Fruit fly (Drosophila melanogaster) whole organism, embryonic: ENCODE data around the gene MED4.

Experiments used
- CG10274 ChIP-seq: fragments of 200-800 bp; sonication (Bioruptor generic); optimal IDR thresholded peaks from 3 replicates; lab custom pipeline; 2017; ENCODE audit warnings: missing biosample characterization, mild to moderate bottlenecking, missing genetic modification characterization
- CG10543 ChIP-seq: fragments of 200-800 bp; sonication (Bioruptor generic); optimal IDR thresholded peaks from 3 replicates; lab custom pipeline; 2017; ENCODE audit warnings: missing biosample characterization, mild to moderate bottlenecking, missing genetic modification characterization, moderate library complexity
- CG11085 ChIP-seq: fragments of 200-800 bp; sonication (Bioruptor generic); IDR thresholded peaks from 2 replicates; pipeline ENCODE4 v1.3.6; 2022; ENCODE audit warnings: missing biosample characterization, missing genetic modification characterization
- CG11398 ChIP-seq: fragments of 200-800 bp; sonication (Bioruptor generic); optimal IDR thresholded peaks from 2 replicates; lab custom pipeline; 2016; ENCODE audit warnings: missing biosample characterization, missing genetic modification characterization
- CG11560 ChIP-seq: fragments of 200-800 bp; sonication (Bioruptor generic); IDR thresholded peaks from 3 replicates; pipeline ENCODE4 v1.3.6; 2022; ENCODE audit warnings: missing biosample characterization, missing genetic modification characterization
- CG1233 ChIP-seq: fragments of 200-800 bp; sonication (Bioruptor generic); optimal IDR thresholded peaks from 4 replicates; lab custom pipeline; 2018; ENCODE audit warnings: missing biosample characterization, mild to moderate bottlenecking, missing genetic modification characterization
- CG12744 ChIP-seq: fragments of 200-800 bp; sonication (Bioruptor generic); optimal IDR thresholded peaks from 2 replicates; lab custom pipeline; 2016; ENCODE audit warnings: missing biosample characterization, missing genetic modification characterization
- CG12942 ChIP-seq: fragments of 200-800 bp; sonication (Bioruptor generic); optimal IDR thresholded peaks from 3 replicates; lab custom pipeline; 2016; ENCODE audit warnings: missing biosample characterization, missing genetic modification characterization
- CG13775 ChIP-seq: fragments of 200-800 bp; sonication (Bioruptor generic); optimal IDR thresholded peaks from 3 replicates; lab custom pipeline; 2017; ENCODE audit warnings: missing biosample characterization, mild to moderate bottlenecking, missing genetic modification characterization
- CG1647 ChIP-seq: fragments of 200-800 bp; sonication (Bioruptor generic); optimal IDR thresholded peaks from 3 replicates; lab custom pipeline; 2016; ENCODE audit warnings: missing biosample characterization, missing genetic modification characterization
- CG17328 ChIP-seq: fragments of 200-800 bp; sonication (Bioruptor generic); IDR thresholded peaks from 2 replicates; pipeline ENCODE4 v1.3.6; 2022; ENCODE audit warnings: missing biosample characterization, missing genetic modification characterization
- CG17912 ChIP-seq: fragments of 200-800 bp; sonication (Bioruptor generic); optimal IDR thresholded peaks from 2 replicates; lab custom pipeline; 2018; ENCODE audit warnings: missing biosample characterization, mild to moderate bottlenecking, missing genetic modification characterization
- CG18619 ChIP-seq: fragments of 200-800 bp; sonication (Bioruptor generic); optimal IDR thresholded peaks from 3 replicates; lab custom pipeline; 2017; ENCODE audit warnings: missing biosample characterization, mild to moderate bottlenecking, missing genetic modification characterization
- CG32532 ChIP-seq: fragments of 200-800 bp; sonication (Bioruptor generic); IDR thresholded peaks from 2 replicates; pipeline ENCODE4 v1.3.6; 2022; ENCODE audit warnings: missing biosample characterization, missing genetic modification characterization
- CG4328 ChIP-seq: fragments of 200-800 bp; sonication (Bioruptor generic); optimal IDR thresholded peaks from 3 replicates; lab custom pipeline; 2017; ENCODE audit warnings: missing biosample characterization, missing genetic modification reagents, missing genetic modification characterization
- CG6654 ChIP-seq: fragments of 200-800 bp; sonication (Bioruptor generic); optimal IDR thresholded peaks from 2 replicates; lab custom pipeline; 2017; ENCODE audit warnings: missing biosample characterization, mild to moderate bottlenecking, missing genetic modification characterization
- CG6791 ChIP-seq: fragments of 200-800 bp; sonication (Bioruptor generic); IDR thresholded peaks from 3 replicates; pipeline ENCODE4 v1.3.6; 2022; ENCODE audit warnings: missing biosample characterization, missing genetic modification characterization; ENCODE audit not compliant: partially characterized antibody
- CG6854 ChIP-seq: fragments of 200-800 bp; sonication (Bioruptor generic); optimal IDR thresholded peaks from 3 replicates; lab custom pipeline; 2017; ENCODE audit warnings: missing biosample characterization, mild to moderate bottlenecking, missing genetic modification characterization
- Camta ChIP-seq: fragments of 200-800 bp; sonication (Bioruptor generic); optimal IDR thresholded peaks from 2 replicates; lab custom pipeline; 2016; ENCODE audit warnings: missing biosample characterization, missing genetic modification characterization
- CoRest ChIP-seq: fragments of 200-800 bp; sonication (Bioruptor generic); optimal IDR thresholded peaks from 3 replicates; lab custom pipeline; 2018; ENCODE audit warnings: missing biosample characterization, mild to moderate bottlenecking, missing genetic modification characterization, moderate library complexity
- D ChIP-seq, 2 experiments: fragments of 200-800 bp in 1 of 2; fragments of >200 bp in 1 of 2; sonication (Bioruptor generic) in 1 of 2; optimal IDR thresholded peaks; 2 replicates in 1 of 2; 3 replicates in 1 of 2; lab custom pipeline; 2017; ENCODE audit warnings: mild to moderate bottlenecking in 1 of 2, missing biosample characterization in 1 of 2, missing genetic modification characterization in 1 of 2, missing genetic modification reagents in 1 of 2
- Dll ChIP-seq: fragments of 200-800 bp; sonication (Bioruptor generic); IDR thresholded peaks from 4 replicates; pipeline ENCODE4 v1.3.6; 2022; ENCODE audit warnings: missing biosample characterization, missing genetic modification characterization; ENCODE audit not compliant: partially characterized antibody
- E2f1 ChIP-seq: fragments of 200-800 bp; sonication (Bioruptor generic); IDR thresholded peaks from 2 replicates; pipeline ENCODE4 v1.3.6; 2022; ENCODE audit warnings: missing biosample characterization, missing genetic modification characterization
- ERR ChIP-seq: fragments of 200-800 bp; sonication (Bioruptor generic); optimal IDR thresholded peaks from 2 replicates; lab custom pipeline; 2016; ENCODE audit warnings: missing biosample characterization, missing genetic modification characterization
- GATAe ChIP-seq: fragments of 200-800 bp; sonication (Bioruptor generic); conservative IDR thresholded peaks from 2 replicates; pipeline ENCODE4 v1.3.6; 2022; ENCODE audit warnings: missing biosample characterization, missing genetic modification characterization
- Hr3 ChIP-seq: fragments of 200-800 bp; sonication (Bioruptor generic); optimal IDR thresholded peaks from 3 replicates; lab custom pipeline; 2016; ENCODE audit warnings: missing biosample characterization, missing genetic modification characterization
- Hr78 ChIP-seq, 2 experiments: fragments of 200-800 bp in 1 of 2; fragments of >200 bp in 1 of 2; sonication (Bioruptor generic) in 1 of 2; optimal IDR thresholded peaks; 2 replicates each; lab custom pipeline; 2017 to 2019; ENCODE audit warnings: missing biosample characterization in 2 of 2, missing genetic modification characterization in 2 of 2, mild to moderate bottlenecking in 1 of 2, moderate library complexity in 1 of 2
- Kr ChIP-seq: fragments of 200-800 bp; sonication (Bioruptor generic); optimal IDR thresholded peaks from 2 replicates; lab custom pipeline; 2017; ENCODE audit warnings: missing biosample characterization, mild to moderate bottlenecking, missing genetic modification characterization
- NC2α ChIP-seq: fragments of 200-800 bp; sonication (Bioruptor generic); optimal IDR thresholded peaks from 2 replicates; lab custom pipeline; 2016; ENCODE audit warnings: missing biosample characterization, missing genetic modification characterization
- NC2β ChIP-seq: fragments of 200-800 bp; sonication (Bioruptor generic); optimal IDR thresholded peaks from 2 replicates; lab custom pipeline; 2016; ENCODE audit warnings: missing biosample characterization, missing genetic modification characterization
- Nf-YC ChIP-seq: fragments of 200-800 bp; optimal IDR thresholded peaks from 3 replicates; lab custom pipeline; 2019; ENCODE audit warnings: missing biosample characterization, mild to moderate bottlenecking, missing genetic modification characterization, moderate library complexity
- Oaz ChIP-seq: fragments of 200-800 bp; sonication (Bioruptor generic); IDR thresholded peaks from 2 replicates; pipeline ENCODE4 v1.3.6; 2022; ENCODE audit warnings: missing biosample characterization, missing genetic modification characterization
- Poxn ChIP-seq: fragments of 200-800 bp; sonication (Bioruptor generic); IDR thresholded peaks from 2 replicates; pipeline ENCODE4 v1.3.6; 2022; ENCODE audit warnings: missing biosample characterization, missing genetic modification characterization
- Tbp ChIP-seq: fragments of >200 bp; optimal IDR thresholded peaks from 2 replicates; lab custom pipeline; 2018; ENCODE audit warnings: missing biosample characterization, missing genetic modification characterization
- ab ChIP-seq: fragments of 200-800 bp; sonication (Bioruptor generic); optimal IDR thresholded peaks from 2 replicates; lab custom pipeline; 2016; ENCODE audit warnings: missing biosample characterization, missing genetic modification characterization
- ash1 ChIP-seq: fragments of 200-800 bp; sonication (Bioruptor generic); optimal IDR thresholded peaks from 2 replicates; lab custom pipeline; 2018; ENCODE audit warnings: missing biosample characterization, mild to moderate bottlenecking, missing genetic modification characterization
- bcd ChIP-seq: fragments of 200-800 bp; sonication (Bioruptor generic); optimal IDR thresholded peaks from 2 replicates; lab custom pipeline; 2017; ENCODE audit warnings: missing biosample characterization, mild to moderate bottlenecking, missing genetic modification characterization
- bigmax ChIP-seq: fragments of 200-800 bp; sonication (Bioruptor generic); optimal IDR thresholded peaks from 2 replicates; lab custom pipeline; 2018; ENCODE audit warnings: missing biosample characterization, mild to moderate bottlenecking, missing genetic modification characterization
- ci ChIP-seq: fragments of 200-800 bp; sonication (Bioruptor generic); IDR thresholded peaks from 3 replicates; pipeline ENCODE4 v1.3.6; 2022; ENCODE audit warnings: missing biosample characterization, missing genetic modification characterization
- dimm ChIP-seq: fragments of 200-800 bp; sonication (Bioruptor generic); IDR thresholded peaks from 2 replicates; pipeline ENCODE4 v1.3.6; 2022; ENCODE audit warnings: missing biosample characterization, missing genetic modification characterization
- dm ChIP-seq: fragments of 200-800 bp; sonication (Bioruptor generic); optimal IDR thresholded peaks from 3 replicates; lab custom pipeline; 2016; ENCODE audit warnings: missing biosample characterization, missing genetic modification characterization
- dmrt99B ChIP-seq: fragments of 200-800 bp; sonication (Bioruptor generic); optimal IDR thresholded peaks from 2 replicates; lab custom pipeline; 2018; ENCODE audit warnings: missing biosample characterization, mild to moderate bottlenecking, missing genetic modification characterization, moderate library complexity
- fd102C ChIP-seq: fragments of 200-800 bp; sonication (Bioruptor generic); optimal IDR thresholded peaks from 2 replicates; lab custom pipeline; 2018; ENCODE audit warnings: missing biosample characterization, mild to moderate bottlenecking, missing genetic modification characterization, moderate library complexity
- hth ChIP-seq: fragments of >200 bp; optimal IDR thresholded peaks from 2 replicates; lab custom pipeline; 2017; ENCODE audit warnings: inconsistent platforms
- jigr1 ChIP-seq: fragments of 200-800 bp; sonication (Bioruptor generic); IDR thresholded peaks from 3 replicates; pipeline ENCODE4 v1.3.6; 2022; ENCODE audit warnings: missing biosample characterization, missing genetic modification characterization
- lab ChIP-seq: fragments of 200-800 bp; sonication (Bioruptor generic); optimal IDR thresholded peaks from 3 replicates; lab custom pipeline; 2017; ENCODE audit warnings: missing biosample characterization, missing genetic modification characterization, mild to moderate bottlenecking, moderate library complexity, missing genetic modification reagents
- otp ChIP-seq: fragments of 200-800 bp; sonication (Bioruptor generic); IDR thresholded peaks from 3 replicates; pipeline ENCODE4, ENCODE4 v1.3.6; 2022; ENCODE audit warnings: missing biosample characterization, missing genetic modification characterization
- pb ChIP-seq: fragments of 200-800 bp; sonication (Bioruptor generic); optimal IDR thresholded peaks from 3 replicates; lab custom pipeline; 2016; ENCODE audit warnings: missing biosample characterization, missing genetic modification characterization
- slbo ChIP-seq: fragments of 200-800 bp; sonication (Bioruptor generic); IDR thresholded peaks from 2 replicates; pipeline ENCODE4 v1.3.6; 2022; ENCODE audit warnings: missing biosample characterization, missing genetic modification characterization
- stc ChIP-seq: fragments of 200-800 bp; sonication (Bioruptor generic); IDR thresholded peaks from 2 replicates; pipeline ENCODE4 v1.3.6; 2022; ENCODE audit warnings: missing biosample characterization, missing genetic modification characterization
- vvl ChIP-seq: fragments of 200-800 bp; sonication (Bioruptor generic); IDR thresholded peaks from 2 replicates; pipeline ENCODE4 v1.3.6; 2022; ENCODE audit warnings: missing biosample characterization, missing genetic modification characterization

MED4 gene

dm6 chr3L:7250469-7250868, at the start of gene MED4 (continued):
- TF ChIP-seq CG32532 (GFP tag; lab: Robert Waterston, UW) = peak; percentile 90
- TF ChIP-seq CG10543 = peak; percentile 25
- TF ChIP-seq GATAe (GFP tag; lab: Robert Waterston, UW) = no peak
- peak; percentile 70 for TF ChIP-seq bcd (GFP tag; lab: Kevin White, UChicago)
- peak; percentile 72 for TF ChIP-seq E2f1 (GFP tag; lab: Robert Waterston, UW)
- peak; percentile 55 for TF ChIP-seq CG13775 (GFP tag; lab: Kevin White, UChicago)
- TF ChIP-seq CG6654 (GFP tag; lab: Kevin White, UChicago) = peak; percentile 21
- TF ChIP-seq dimm (GFP tag; lab: Robert Waterston, UW) = peak; percentile 54
- TF ChIP-seq CG17912 (GFP tag; lab: Kevin White, UChicago) = no peak
- TF ChIP-seq otp (GFP tag; lab: Robert Waterston, UW) = peak; percentile 59; the same call in 1 of the 3 replicates
- TF ChIP-seq ab (GFP tag; lab: Kevin White, UChicago) = peak; percentile 66
- no peak for TF ChIP-seq Tbp (GFP tag; lab: Kevin White, UChicago)
- TF ChIP-seq Hr3 = peak; percentile 70
- TF ChIP-seq jigr1 (GFP tag; lab: Robert Waterston, UW) = no peak
- TF ChIP-seq Camta (GFP tag; lab: Kevin White, UChicago) = peak; percentile 81
- TF ChIP-seq vvl (GFP tag; lab: Robert Waterston, UW) = peak; percentile 88
- no peak for TF ChIP-seq CG4328 (GFP tag; lab: Kevin White, UChicago)
- peak; percentile 75 for TF ChIP-seq CG11398 (GFP tag; lab: Kevin White, UChicago)
- peak; percentile 75 for TF ChIP-seq pb (GFP tag; lab: Kevin White, UChicago)
- TF ChIP-seq Nf-YC (tag; lab: Kevin White, UChicago) = peak; percentile 49
- peak; percentile 69 for TF ChIP-seq ERR (GFP tag; lab: Kevin White, UChicago)
- peak; percentile 51 for TF ChIP-seq CG1233 (GFP tag; lab: Kevin White, UChicago)
- TF ChIP-seq dmrt99B (tag; lab: Kevin White, UChicago) = no peak
- peak; percentile 88 for TF ChIP-seq dm
- no peak for TF ChIP-seq ash1 (GFP tag; lab: Kevin White, UChicago)
- TF ChIP-seq CG11085 (GFP tag; lab: Robert Waterston, UW) = peak; percentile 79
- peak; percentile 69 for TF ChIP-seq CG12744 (GFP tag; lab: Kevin White, UChicago)
- peak; percentile 91 for TF ChIP-seq slbo (GFP tag; lab: Robert Waterston, UW)
- peak; percentile 73 for TF ChIP-seq CG6854 (GFP tag; lab: Kevin White, UChicago)
- no peak for TF ChIP-seq CG6791 (GFP tag; lab: Robert Waterston, UW)
- TF ChIP-seq NC2α (GFP tag; lab: Kevin White, UChicago) = peak; percentile 76
- no peak for TF ChIP-seq Oaz (GFP tag; lab: Robert Waterston, UW)
- no peak for TF ChIP-seq bigmax (GFP tag; lab: Kevin White, UChicago)
- peak; percentile 75 for TF ChIP-seq stc (GFP tag; lab: Robert Waterston, UW)
- no peak for TF ChIP-seq fd102C (GFP tag; lab: Kevin White, UChicago)
- no peak for TF ChIP-seq Poxn (GFP tag; lab: Robert Waterston, UW)
- peak; percentile 73 for TF ChIP-seq CG17328
- TF ChIP-seq hth (lab: Kevin White, UChicago) = no peak
- TF ChIP-seq ci (GFP tag; lab: Robert Waterston, UW) = peak; percentile 89
- peak; percentile 89 for TF ChIP-seq NC2β
- peak; percentile 21 for TF ChIP-seq CG10274
- no peak for TF ChIP-seq CG11560 (tag; lab: Robert Waterston, UW)
- TF ChIP-seq CoRest (tag; lab: Kevin White, UChicago) = peak; percentile 79
- no peak for TF ChIP-seq D (optimal IDR thresholded peaks at IDR 0.05; lab: Kevin White, UChicago)
- peak; percentile 1 for TF ChIP-seq D (GFP tag; optimal IDR thresholded peaks at IDR 0.05; lab: Kevin White, UChicago)
- peak; percentile 56 for TF ChIP-seq CG1647 (GFP tag; lab: Kevin White, UChicago)
- peak; percentile 83 for TF ChIP-seq CG12942 (GFP tag; lab: Kevin White, UChicago)
- peak; percentile 19; the same call in 1 of the 4 replicates for TF ChIP-seq Dll
- no peak for TF ChIP-seq Kr
- peak; percentile 50 for TF ChIP-seq CG18619 (GFP tag; lab: Kevin White, UChicago)
- TF ChIP-seq lab = peak; percentile 86
- no peak for TF ChIP-seq Hr78 (GFP tag; optimal IDR thresholded peaks at IDR 0.05; lab: Kevin White, UChicago)
